Fruit fly (Drosophila melanogaster) whole organism, embryonic: ENCODE data around the gene CG31102.
A peak's percentile ranks its signal among the peaks of the same experiment; 100 is the strongest.

ENCODE experiments used
- CG10274 ChIP-seq: fragments of 200-800 bp; sonication (Bioruptor generic); optimal IDR thresholded peaks from 3 replicates; lab custom pipeline; 2017; ENCODE audit warnings: missing biosample characterization, mild to moderate bottlenecking, missing genetic modification characterization
- CG10543 ChIP-seq: fragments of 200-800 bp; sonication (Bioruptor generic); optimal IDR thresholded peaks from 3 replicates; lab custom pipeline; 2017; ENCODE audit warnings: missing biosample characterization, mild to moderate bottlenecking, missing genetic modification characterization, moderate library complexity
- CG11247 ChIP-seq: fragments of 200-800 bp; sonication (Bioruptor generic); IDR thresholded peaks from 2 replicates; pipeline ENCODE4 v1.3.6; 2022; ENCODE audit warnings: missing biosample characterization, missing genetic modification characterization
- CG11504 ChIP-seq: fragments of 200-800 bp; sonication (Bioruptor generic); optimal IDR thresholded peaks from 3 replicates; lab custom pipeline; 2019; ENCODE audit warnings: missing biosample characterization, mild to moderate bottlenecking, missing genetic modification characterization, moderate library complexity
- CG11560 ChIP-seq: fragments of 200-800 bp; sonication (Bioruptor generic); IDR thresholded peaks from 3 replicates; pipeline ENCODE4 v1.3.6; 2022; ENCODE audit warnings: missing biosample characterization, missing genetic modification characterization
- CG11696 ChIP-seq: fragments of 200-800 bp; sonication (Bioruptor generic); IDR thresholded peaks from 2 replicates; pipeline ENCODE4 v1.3.6; 2022; ENCODE audit warnings: missing biosample characterization, missing genetic modification characterization
- CG12071 ChIP-seq: fragments of 200-800 bp; sonication (Bioruptor generic); optimal IDR thresholded peaks from 3 replicates; lab custom pipeline; 2018; ENCODE audit warnings: missing biosample characterization, mild to moderate bottlenecking, missing genetic modification characterization
- CG13894 ChIP-seq: fragments of 200-800 bp; sonication (Bioruptor generic); optimal IDR thresholded peaks from 3 replicates; lab custom pipeline; 2018; ENCODE audit warnings: missing biosample characterization, mild to moderate bottlenecking, missing genetic modification characterization, moderate library complexity
- CG15073 ChIP-seq: fragments of 200-800 bp; sonication (Bioruptor generic); optimal IDR thresholded peaks from 2 replicates; lab custom pipeline; 2016; ENCODE audit warnings: missing biosample characterization, missing genetic modification characterization
- CG15514 ChIP-seq: fragments of 200-800 bp; sonication (Bioruptor generic); optimal IDR thresholded peaks from 3 replicates; lab custom pipeline; 2017; ENCODE audit warnings: missing biosample characterization, missing genetic modification characterization, mild to moderate bottlenecking, moderate library complexity, missing genetic modification reagents
- CG17328 ChIP-seq: fragments of 200-800 bp; sonication (Bioruptor generic); IDR thresholded peaks from 2 replicates; pipeline ENCODE4 v1.3.6; 2022; ENCODE audit warnings: missing biosample characterization, missing genetic modification characterization
- CG3065 ChIP-seq: fragments of 200-800 bp; sonication (Bioruptor generic); optimal IDR thresholded peaks from 2 replicates; lab custom pipeline; 2016; ENCODE audit warnings: missing biosample characterization, missing genetic modification characterization
- CG31388 ChIP-seq: fragments of 200-800 bp; sonication (Bioruptor generic); optimal IDR thresholded peaks from 2 replicates; lab custom pipeline; 2016; ENCODE audit warnings: missing biosample characterization, missing genetic modification characterization
- CG4820 ChIP-seq: fragments of 200-800 bp; sonication (Bioruptor generic); optimal IDR thresholded peaks from 3 replicates; lab custom pipeline; 2016; ENCODE audit warnings: missing biosample characterization, missing genetic modification characterization
- CG6272 ChIP-seq: fragments of 200-800 bp; sonication (Bioruptor generic); IDR thresholded peaks from 2 replicates; pipeline ENCODE4 v1.3.6; 2022; ENCODE audit warnings: missing biosample characterization, missing genetic modification characterization
- CG6791 ChIP-seq: fragments of 200-800 bp; sonication (Bioruptor generic); IDR thresholded peaks from 3 replicates; pipeline ENCODE4 v1.3.6; 2022; ENCODE audit warnings: missing biosample characterization, missing genetic modification characterization; ENCODE audit not compliant: partially characterized antibody
- CG8924 ChIP-seq: fragments of 200-800 bp; optimal IDR thresholded peaks from 3 replicates; lab custom pipeline; 2019; ENCODE audit warnings: missing biosample characterization, mild to moderate bottlenecking, missing genetic modification characterization, moderate library complexity
- Dad ChIP-seq: fragments of 200-800 bp; sonication (Bioruptor generic); optimal IDR thresholded peaks from 3 replicates; lab custom pipeline; 2016; ENCODE audit warnings: missing biosample characterization, missing genetic modification characterization
- Dip2 ChIP-seq: fragments of 200-800 bp; sonication (Bioruptor generic); IDR thresholded peaks from 2 replicates; pipeline ENCODE4 v1.3.6; 2022; ENCODE audit warnings: missing biosample characterization, missing genetic modification characterization
- HLH54F ChIP-seq: fragments of 200-800 bp; sonication (Bioruptor generic); optimal IDR thresholded peaks from 3 replicates; lab custom pipeline; 2016; ENCODE audit warnings: missing biosample characterization, missing genetic modification characterization
- HmgD ChIP-seq: fragments of 200-800 bp; sonication (Bioruptor generic); optimal IDR thresholded peaks from 3 replicates; lab custom pipeline; 2016; ENCODE audit warnings: missing biosample characterization, missing genetic modification characterization
- Lhr ChIP-seq: fragments of 200-800 bp; sonication (Bioruptor generic); optimal IDR thresholded peaks from 3 replicates; lab custom pipeline; 2017; ENCODE audit warnings: mild to moderate bottlenecking, missing biosample characterization, missing genetic modification reagents, missing genetic modification characterization
- Meics ChIP-seq: fragments of 200-800 bp; sonication (Bioruptor generic); optimal IDR thresholded peaks from 2 replicates; lab custom pipeline; 2017; ENCODE audit warnings: missing biosample characterization, mild to moderate bottlenecking, missing genetic modification characterization
- Myb ChIP-seq: fragments of 200-800 bp; sonication (Bioruptor generic); optimal IDR thresholded peaks from 2 replicates; lab custom pipeline; 2016; ENCODE audit warnings: missing biosample characterization, missing genetic modification characterization
- Scr ChIP-seq: fragments of 200-800 bp; sonication (Bioruptor generic); IDR thresholded peaks from 2 replicates; pipeline ENCODE4 v1.3.6; 2022; ENCODE audit warnings: missing biosample characterization, missing genetic modification characterization; ENCODE audit not compliant: partially characterized antibody
- Ssrp ChIP-seq: fragments of 200-800 bp; sonication (Bioruptor generic); optimal IDR thresholded peaks from 2 replicates; lab custom pipeline; 2018; ENCODE audit warnings: missing biosample characterization, mild to moderate bottlenecking, missing genetic modification characterization, moderate library complexity
- Xbp1 ChIP-seq: fragments of 200-800 bp; sonication (Bioruptor generic); optimal IDR thresholded peaks from 3 replicates; lab custom pipeline; 2016; ENCODE audit warnings: missing biosample characterization, mild to moderate bottlenecking, missing genetic modification characterization
- chn ChIP-seq: fragments of 200-800 bp; sonication (Bioruptor generic); optimal IDR thresholded peaks from 2 replicates; lab custom pipeline; 2016; ENCODE audit warnings: missing biosample characterization, missing genetic modification characterization
- corto ChIP-seq: fragments of 200-800 bp; sonication (Bioruptor generic); optimal IDR thresholded peaks from 2 replicates; lab custom pipeline; 2016; ENCODE audit warnings: missing biosample characterization, mild to moderate bottlenecking, missing genetic modification characterization, moderate library complexity
- cwo ChIP-seq: fragments of 200-800 bp; sonication (Bioruptor generic); optimal IDR thresholded peaks from 3 replicates; lab custom pipeline; 2017; ENCODE audit warnings: missing biosample characterization, missing genetic modification characterization, mild to moderate bottlenecking, moderate library complexity, missing genetic modification reagents
- da ChIP-seq: fragments of 200-800 bp; sonication (Bioruptor generic); optimal IDR thresholded peaks from 2 replicates; lab custom pipeline; 2016; ENCODE audit warnings: missing biosample characterization, missing genetic modification characterization
- danr ChIP-seq: fragments of 200-800 bp; sonication (Bioruptor generic); IDR thresholded peaks from 2 replicates; pipeline ENCODE4 v1.3.6; 2022; ENCODE audit warnings: missing biosample characterization, missing genetic modification characterization
- ems ChIP-seq: fragments of 200-800 bp; sonication (Bioruptor generic); optimal IDR thresholded peaks from 3 replicates; lab custom pipeline; 2016; ENCODE audit warnings: missing biosample characterization, missing genetic modification characterization
- eve ChIP-seq, 2 experiments: fragments of >200 bp; optimal IDR thresholded peaks; 2 replicates each; lab custom pipeline; 2017; ENCODE audit warnings: missing biosample characterization in 2 of 2, missing genetic modification characterization in 2 of 2
- fd102C ChIP-seq: fragments of 200-800 bp; sonication (Bioruptor generic); optimal IDR thresholded peaks from 2 replicates; lab custom pipeline; 2018; ENCODE audit warnings: missing biosample characterization, mild to moderate bottlenecking, missing genetic modification characterization, moderate library complexity
- fd96Cb ChIP-seq: fragments of 200-800 bp; sonication (Bioruptor generic); optimal IDR thresholded peaks from 2 replicates; lab custom pipeline; 2018; ENCODE audit warnings: missing biosample characterization, mild to moderate bottlenecking, missing genetic modification characterization, moderate library complexity
- gfzf ChIP-seq: fragments of 200-800 bp; sonication (Bioruptor generic); optimal IDR thresholded peaks from 2 replicates; lab custom pipeline; 2016; ENCODE audit warnings: missing biosample characterization, mild to moderate bottlenecking, missing genetic modification characterization, moderate library complexity
- gsb ChIP-seq: fragments of 200-800 bp; sonication (Bioruptor generic); IDR thresholded peaks from 2 replicates; pipeline ENCODE4 v1.3.6; 2022; ENCODE audit warnings: missing biosample characterization, missing genetic modification characterization
- ham ChIP-seq: fragments of 200-800 bp; sonication (Bioruptor generic); IDR thresholded peaks from 2 replicates; pipeline ENCODE4 v1.3.6; 2022; ENCODE audit warnings: missing biosample characterization, missing genetic modification characterization
- inv ChIP-seq: fragments of 200-800 bp; sonication (Bioruptor generic); IDR thresholded peaks from 2 replicates; pipeline ENCODE4 v1.3.6; 2022; ENCODE audit warnings: missing biosample characterization, missing genetic modification characterization; ENCODE audit not compliant: partially characterized antibody
- psq ChIP-seq: fragments of 200-800 bp; sonication (Bioruptor generic); optimal IDR thresholded peaks from 2 replicates; lab custom pipeline; 2017; ENCODE audit warnings: missing biosample characterization, missing genetic modification characterization
- sens-2 ChIP-seq: fragments of 200-800 bp; sonication (Bioruptor generic); IDR thresholded peaks from 2 replicates; pipeline ENCODE4 v1.3.6; 2022; ENCODE audit warnings: missing biosample characterization, missing genetic modification characterization
- sqz ChIP-seq: fragments of 200-800 bp; sonication (Bioruptor generic); optimal IDR thresholded peaks from 3 replicates; lab custom pipeline; 2018; ENCODE audit warnings: missing biosample characterization, mild to moderate bottlenecking, missing genetic modification characterization
- stc ChIP-seq: fragments of 200-800 bp; sonication (Bioruptor generic); IDR thresholded peaks from 2 replicates; pipeline ENCODE4 v1.3.6; 2022; ENCODE audit warnings: missing biosample characterization, missing genetic modification characterization
- ttk ChIP-seq: fragments of 200-800 bp; sonication (Bioruptor generic); IDR thresholded peaks from 2 replicates; pipeline ENCODE4 v2.1.2; 2022; ENCODE audit warnings: missing biosample characterization, missing genetic modification characterization
- twi ChIP-seq: fragments of 200-800 bp; optimal IDR thresholded peaks from 2 replicates; lab custom pipeline; 2019; ENCODE audit warnings: missing biosample characterization, mild to moderate bottlenecking, missing genetic modification characterization, moderate library complexity
- unc-4 ChIP-seq: fragments of 200-800 bp; sonication (Bioruptor generic); IDR thresholded peaks from 2 replicates; pipeline ENCODE4 v1.3.6; 2022; ENCODE audit warnings: missing biosample characterization, missing genetic modification characterization; ENCODE audit not compliant: partially characterized antibody
- yki ChIP-seq: fragments of >200 bp; optimal IDR thresholded peaks from 3 replicates; lab custom pipeline; 2018
- z ChIP-seq: fragments of 200-800 bp; sonication (Bioruptor generic); IDR thresholded peaks from 3 replicates; pipeline ENCODE4 v1.3.6; 2022; ENCODE audit warnings: missing biosample characterization, missing genetic modification characterization

Gene CG31102

dm6 chr3R:25249145-25250141 lies 46.0 kb downstream of the CG31102 start, which contains the start of gene Nup358 (continued):
- TF ChIP-seq HLH54F = no peak
- TF ChIP-seq ham (GFP tag; lab: Robert Waterston, UW) = no peak
- TF ChIP-seq corto = peak; percentile 16
- TF ChIP-seq CG11247 (GFP tag; lab: Robert Waterston, UW) = no peak
- peak; percentile 98 for TF ChIP-seq inv (GFP tag; lab: Robert Waterston, UW)
- TF ChIP-seq unc-4 (GFP tag; lab: Robert Waterston, UW) = peak; percentile 96
- TF ChIP-seq HmgD (GFP tag; lab: Kevin White, UChicago) = no peak
- TF ChIP-seq sens-2 (GFP tag; lab: Robert Waterston, UW) = no peak
- TF ChIP-seq Xbp1 (GFP tag; lab: Kevin White, UChicago) = peak; percentile 38
- TF ChIP-seq CG31388 (GFP tag; lab: Kevin White, UChicago) = no peak
- no peak for TF ChIP-seq Lhr (GFP tag; lab: Kevin White, UChicago)
- no peak for TF ChIP-seq Dip2
- TF ChIP-seq CG17328 (GFP tag; lab: Robert Waterston, UW) = no peak
- no peak for TF ChIP-seq Ssrp (tag; lab: Kevin White, UChicago)
- TF ChIP-seq CG15073 (GFP tag; lab: Kevin White, UChicago) = no peak
- no peak for TF ChIP-seq ems
- no peak for TF ChIP-seq CG4820 (GFP tag; lab: Kevin White, UChicago)
- TF ChIP-seq cwo (GFP tag; lab: Kevin White, UChicago) = no peak
- TF ChIP-seq fd102C = no peak
- TF ChIP-seq z (GFP tag; lab: Robert Waterston, UW) = no peak
- no peak for TF ChIP-seq CG13894 (tag; lab: Kevin White, UChicago)
- TF ChIP-seq CG6272 (GFP tag; lab: Robert Waterston, UW) = no peak
- TF ChIP-seq yki = no peak
- no peak for TF ChIP-seq CG11504
- TF ChIP-seq CG11696 (GFP tag; lab: Robert Waterston, UW) = no peak
- peak; percentile 98 for TF ChIP-seq Scr (GFP tag; lab: Robert Waterston, UW)
- TF ChIP-seq CG8924 (tag; lab: Kevin White, UChicago) = peak; percentile 32
- peak; percentile 25 for TF ChIP-seq gfzf
- TF ChIP-seq CG15514 (GFP tag; lab: Kevin White, UChicago) = peak; percentile 33
- TF ChIP-seq CG3065 (GFP tag; lab: Kevin White, UChicago) = no peak
- TF ChIP-seq CG12071 (GFP tag; lab: Kevin White, UChicago) = no peak
- no peak for TF ChIP-seq stc
- no peak for TF ChIP-seq eve (GFP tag; optimal IDR thresholded peaks at IDR 0.05; lab: Kevin White, UChicago)
- no peak for TF ChIP-seq Meics (GFP tag; lab: Kevin White, UChicago)
- TF ChIP-seq ttk = no peak
- TF ChIP-seq CG6791 (GFP tag; lab: Robert Waterston, UW) = peak; percentile 99
- TF ChIP-seq chn (GFP tag; lab: Kevin White, UChicago) = no peak
- no peak for TF ChIP-seq fd96Cb (tag; lab: Kevin White, UChicago)
- no peak for TF ChIP-seq psq (GFP tag; lab: Kevin White, UChicago)
- TF ChIP-seq CG11560 = no peak
- TF ChIP-seq sqz (GFP tag; lab: Kevin White, UChicago) = peak; percentile 80
- peak; percentile 14 for TF ChIP-seq CG10543 (GFP tag; lab: Kevin White, UChicago)
- TF ChIP-seq da (GFP tag; lab: Kevin White, UChicago) = no peak
- TF ChIP-seq Myb (GFP tag; lab: Kevin White, UChicago) = peak; percentile 9
- no peak for TF ChIP-seq CG10274 (GFP tag; lab: Kevin White, UChicago)
- no peak for TF ChIP-seq gsb (GFP tag; lab: Robert Waterston, UW)
- TF ChIP-seq danr (GFP tag; lab: Robert Waterston, UW) = no peak
- no peak for TF ChIP-seq Dad
- no peak for TF ChIP-seq twi (tag; lab: Kevin White, UChicago)
